Worm (Caenorhabditis elegans): ENCODE measurements around the gene Y59A8B.8.

DNA sequence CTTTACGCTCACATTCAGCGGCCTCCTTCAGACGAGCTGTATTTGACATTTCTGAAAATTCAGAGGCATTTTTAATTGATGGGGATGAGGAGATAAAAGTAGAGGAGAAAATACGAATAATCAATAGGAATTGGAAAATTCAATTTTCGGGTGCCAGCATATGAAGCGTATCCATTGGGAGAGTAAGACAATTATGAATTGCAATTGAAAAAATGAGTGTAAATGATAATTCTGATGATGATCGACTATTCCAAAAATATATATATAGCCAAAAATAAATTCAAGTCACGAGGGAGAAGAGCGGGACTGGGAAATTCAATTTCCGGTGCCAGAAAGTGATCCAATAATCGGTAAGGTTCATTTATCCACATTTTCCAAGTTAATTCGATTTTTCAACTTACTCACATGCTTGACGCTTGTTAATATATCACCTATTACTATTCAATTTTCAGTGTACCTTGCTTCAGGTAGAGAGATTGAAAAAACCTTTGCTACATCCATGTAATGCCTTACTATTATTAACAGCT is at the start of gene Y59A8B.8:
- no peak for TF ChIP-seq aly-1 (tag; optimal IDR thresholded peaks at IDR 0.05)
- TF ChIP-seq tbx-37 (GFP tag; conservative IDR thresholded peaks at IDR 0.05): no peak
- TF ChIP-seq ceh-36 (tag; optimal IDR thresholded peaks at IDR 0.05): no peak
- no peak for TF ChIP-seq ama-1 (optimal IDR thresholded peaks at IDR 0.05)
- no peak for TF ChIP-seq ets-7 (tag; optimal IDR thresholded peaks at IDR 0.05)
- TF ChIP-seq F13C5.2 (tag; optimal IDR thresholded peaks at IDR 0.05): no peak
- TF ChIP-seq flt-1 (GFP tag; IDR thresholded peaks at IDR 0.05): no peak
- no peak for TF ChIP-seq B0310.2 (tag; optimal IDR thresholded peaks at IDR 0.05)
- no peak for TF ChIP-seq tra-4 (tag; optimal IDR thresholded peaks at IDR 0.05)
